Fruit fly (Drosophila melanogaster): Measurements from ENCODE around the gene CG7255.

Gene CG7255

dm6 chr3L:15353739-15354138, 49.7 kb downstream of the CG7255 start:
- TF ChIP-seq Hr3 (GFP tag; optimal IDR thresholded peaks at IDR 0.05) (peak; percentile 7), CG17328 (GFP tag; IDR thresholded peaks at IDR 0.05) (no peak), Sin3A (optimal IDR thresholded peaks at IDR 0.05) (no peak), CG2678 (tag; optimal IDR thresholded peaks at IDR 0.05) (peak; percentile 23), Dbx (GFP tag; IDR thresholded peaks at IDR 0.05) (no peak), sens (GFP tag) (peak; percentile 75), row (GFP tag; IDR thresholded peaks at IDR 0.05) (peak; percentile 39; the same call in 1 of the 3 replicates), Blimp-1 (GFP tag; optimal IDR thresholded peaks at IDR 0.05) (peak; percentile 39), Nf-YB (GFP tag; optimal IDR thresholded peaks at IDR 0.05) (peak; percentile 44), CG32767 (GFP tag; IDR thresholded peaks at IDR 0.05) (0 out of 2 replicates have a peak, but pooled peaks have one; percentile 19), CG15696 (tag; optimal IDR thresholded peaks at IDR 0.05) (peak; percentile 33), phol (tag; optimal IDR thresholded peaks at IDR 0.05) (peak; percentile 35), CG18262 (tag; optimal IDR thresholded peaks at IDR 0.05) (peak; percentile 54), unpg (GFP tag; optimal IDR thresholded peaks at IDR 0.05) (peak; percentile 43), CG11695 (GFP tag; IDR thresholded peaks at IDR 0.05) (no peak), CG11504 (tag; optimal IDR thresholded peaks at IDR 0.05) (peak; percentile 52), Pdp1 (GFP tag; optimal IDR thresholded peaks at IDR 0.05) (peak in 1 of 2 experiments; percentile 9), Eip74EF (GFP tag; optimal IDR thresholded peaks at IDR 0.05) (no peak), tgo (GFP tag; IDR thresholded peaks at IDR 0.05) (peak; percentile 34; the same call in 1 of the 3 replicates), CG3281 (GFP tag; optimal IDR thresholded peaks at IDR 0.05) (no peak), bsh (GFP tag; optimal IDR thresholded peaks at IDR 0.05) (peak in 1 of 2 experiments; percentile 51), CG17802 (tag; optimal IDR thresholded peaks at IDR 0.05) (no peak), nerfin-1 (tag; optimal IDR thresholded peaks at IDR 0.05) (peak; percentile 63), CG18619 (GFP tag; optimal IDR thresholded peaks at IDR 0.05) (peak; percentile 8), CG8924 (tag; optimal IDR thresholded peaks at IDR 0.05) (peak; percentile 40), PHDP (tag; optimal IDR thresholded peaks at IDR 0.05) (peak; percentile 16), Med (GFP tag) (peak; percentile 57), ac (GFP tag; optimal IDR thresholded peaks at IDR 0.05) (peak; percentile 16), Doc2 (GFP tag; IDR thresholded peaks at IDR 0.05) (no peak), CG17359 (tag; optimal IDR thresholded peaks at IDR 0.05) (peak; percentile 6), tio (GFP tag; optimal IDR thresholded peaks at IDR 0.05) (peak; percentile 19), CG2199 (GFP tag; IDR thresholded peaks at IDR 0.05) (0 out of 3 replicates have a peak, but pooled peaks have one; percentile 30), CG16815 (GFP tag; optimal IDR thresholded peaks at IDR 0.05) (peak; percentile 14), CG7839 (tag; optimal IDR thresholded peaks at IDR 0.05) (peak; percentile 38), CG9727 (GFP tag; optimal IDR thresholded peaks at IDR 0.05) (peak; percentile 59), Hey (tag; optimal IDR thresholded peaks at IDR 0.05) (no peak), cas (GFP tag; IDR thresholded peaks at IDR 0.05) (no peak), CG14710 (tag; optimal IDR thresholded peaks at IDR 0.05) (peak; percentile 39), dmrt99B (tag; optimal IDR thresholded peaks at IDR 0.05) (peak; percentile 27), ind (GFP tag; optimal IDR thresholded peaks at IDR 0.05) (peak; percentile 9), dpn (GFP tag; optimal IDR thresholded peaks at IDR 0.05) (peak in 1 of 2 experiments; percentile 9), CG18599 (GFP tag; optimal IDR thresholded peaks at IDR 0.05) (peak; percentile 36), CG15269 (tag; optimal IDR thresholded peaks at IDR 0.05) (peak; percentile 6), CG4617 (GFP tag; optimal IDR thresholded peaks at IDR 0.05; ENCODE audit: borderline replicate concordance) (no peak), CG2202 (tag; optimal IDR thresholded peaks at IDR 0.05) (peak; percentile 8), CG30403 (GFP tag; optimal IDR thresholded peaks at IDR 0.05) (peak; percentile 23), CG10979 (tag; optimal IDR thresholded peaks at IDR 0.05) (peak; percentile 61), nmo (GFP tag; optimal IDR thresholded peaks at IDR 0.05) (peak; percentile 45), CG3407 (GFP tag; optimal IDR thresholded peaks at IDR 0.05) (no peak)

Data from whole organism, embryonic.